Worm (Caenorhabditis elegans) whole organism, early embryonic: ENCODE measurements around the gene bcl-11.

Experiments used
- B0310.2 ChIP-seq: sonication (generic microtip); optimal IDR thresholded peaks from 2 replicates; lab custom pipeline; 2016; ENCODE audit warnings: mild to moderate bottlenecking, missing genetic modification characterization, missing compliant biosample characterization
- aly-1 ChIP-seq: sonication (generic microtip); optimal IDR thresholded peaks from 2 replicates; lab custom pipeline; 2016; ENCODE audit warnings: missing genetic modification characterization, missing compliant biosample characterization
- ama-1 ChIP-seq: fragments of 150-350 bp; optimal IDR thresholded peaks from 2 replicates; lab custom pipeline; 2014
- ets-7 ChIP-seq: sonication (generic microtip); optimal IDR thresholded peaks from 2 replicates; lab custom pipeline; 2016; ENCODE audit warnings: missing genotype, missing genetic modification characterization, missing compliant biosample characterization
- hmg-4 ChIP-seq: fragments of 200-800 bp; sonication (Bioruptor generic); optimal IDR thresholded peaks from 2 replicates; lab custom pipeline; 2018; ENCODE audit warnings: mild to moderate bottlenecking, missing genetic modification characterization, missing compliant biosample characterization
- hnd-1 ChIP-seq: sonication (generic microtip); optimal IDR thresholded peaks from 2 replicates; lab custom pipeline; 2016; ENCODE audit warnings: missing genetic modification characterization, missing compliant biosample characterization
- sea-1 ChIP-seq: fragments of 200-800 bp; sonication (Bioruptor generic); conservative IDR thresholded peaks from 2 replicates; pipeline ENCODE4 v1.3.6; 2022; ENCODE audit warnings: missing genetic modification characterization, missing compliant biosample characterization
- tra-4 ChIP-seq: sonication (generic microtip); optimal IDR thresholded peaks from 2 replicates; lab custom pipeline; 2017; ENCODE audit warnings: missing genetic modification characterization, missing compliant biosample characterization

DNA sequence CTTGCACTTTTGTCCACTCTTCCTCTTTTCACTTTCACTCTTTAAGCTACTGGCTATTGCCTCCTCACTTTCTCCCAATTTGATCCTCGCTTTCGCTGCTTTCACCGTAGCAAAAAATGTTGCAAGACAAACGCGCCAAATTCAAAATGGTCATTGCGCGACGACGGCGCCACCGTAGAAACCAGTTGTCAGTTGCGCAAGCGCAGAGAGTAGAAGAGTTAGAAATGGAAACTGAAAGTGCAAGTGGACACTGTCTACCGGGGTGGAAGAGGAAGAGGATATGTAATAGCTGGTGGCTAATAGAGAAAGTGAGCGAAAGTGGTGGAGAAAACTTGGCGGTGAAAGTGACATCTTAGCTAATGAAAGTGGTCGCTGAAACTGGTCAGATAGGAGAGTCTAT, 4.7 kb upstream of the bcl-11 start:
- TF ChIP-seq tra-4 (tag; lab: Kevin White, UChicago) (no peak), hnd-1 (tag; lab: Kevin White, UChicago) (no peak), ets-7 (tag; lab: Kevin White, UChicago) (no peak), hmg-4 (GFP tag; lab: Kevin White, UChicago) (no peak), aly-1 (tag; lab: Kevin White, UChicago) (no peak), sea-1 (GFP tag; lab: Robert Waterston, UW) (no peak), ama-1 (no peak), B0310.2 (tag; lab: Kevin White, UChicago) (no peak)
